Fruit fly (Drosophila melanogaster): ENCODE results near the gene Hinfp.

dm6 chrX:598322-599057 lies 26.9 kb upstream of the Hinfp start:
- TF ChIP-seq CG32264 (GFP tag; optimal IDR thresholded peaks at IDR 0.05), result no peak
- TF ChIP-seq usp (GFP tag; optimal IDR thresholded peaks at IDR 0.05), result no peak
- TF ChIP-seq rgr (GFP tag; optimal IDR thresholded peaks at IDR 0.05), result peak; percentile 12
- no peak for TF ChIP-seq pan (optimal IDR thresholded peaks at IDR 0.05)
- no peak for TF ChIP-seq dsf (GFP tag; optimal IDR thresholded peaks at IDR 0.05; ENCODE audit: borderline replicate concordance)
- TF ChIP-seq psq (GFP tag; optimal IDR thresholded peaks at IDR 0.05), result no peak
- no peak for TF ChIP-seq N (GFP tag; optimal IDR thresholded peaks at IDR 0.05)
- no peak for TF ChIP-seq Mio (GFP tag; optimal IDR thresholded peaks at IDR 0.05)
- TF ChIP-seq h (GFP tag; optimal IDR thresholded peaks at IDR 0.05), result no peak
- no peak for TF ChIP-seq br (GFP tag; optimal IDR thresholded peaks at IDR 0.05)
- TF ChIP-seq Hr83 (GFP tag; optimal IDR thresholded peaks at IDR 0.05; ENCODE audit: poor library complexity, severe bottlenecking), result no peak
- no peak for TF ChIP-seq Dif (GFP tag; optimal IDR thresholded peaks at IDR 0.05; ENCODE audit: partially characterized antibody)
- no peak for TF ChIP-seq Hr78 (GFP tag; optimal IDR thresholded peaks at IDR 0.05)
- no peak for TF ChIP-seq Vsx2 (GFP tag; optimal IDR thresholded peaks at IDR 0.05; ENCODE audit: partially characterized antibody)
